Worm (Caenorhabditis elegans) whole organism, midembryonic: ENCODE results near the gene mam-4.

Experiments used
- T22C8.4 ChIP-seq: fragments of 200-800 bp; sonication (Bioruptor generic); IDR thresholded peaks from 2 replicates; pipeline ENCODE4 v1.3.6; 2022; ENCODE audit warnings: missing genetic modification characterization, missing compliant biosample characterization
- cog-1 ChIP-seq: sonication (generic microtip); optimal IDR thresholded peaks from 2 replicates; lab custom pipeline; 2016; ENCODE audit warnings: missing genetic modification characterization, missing compliant biosample characterization
- flt-1 ChIP-seq: fragments of 200-800 bp; sonication (Bioruptor generic); IDR thresholded peaks from 2 replicates; pipeline ENCODE4 v1.3.6; 2022; ENCODE audit warnings: missing genetic modification characterization, missing compliant biosample characterization
- klf-2 ChIP-seq: fragments of 200-800 bp; sonication (Bioruptor generic); conservative IDR thresholded peaks from 2 replicates; pipeline ENCODE4 v1.3.6; 2022; ENCODE audit warnings: missing genetic modification reagents, missing genetic modification characterization, missing compliant biosample characterization
- med-1 ChIP-seq: sonication (generic microtip); optimal IDR thresholded peaks from 2 replicates; lab custom pipeline; 2017; ENCODE audit warnings: missing genetic modification characterization, mild to moderate bottlenecking, missing compliant biosample characterization, antibody characterized with exemption, missing genetic modification reagents; ENCODE audit not compliant: insufficient read depth
- ref-1 ChIP-seq: fragments of 200-800 bp; sonication (Bioruptor generic); conservative IDR thresholded peaks from 2 replicates; pipeline ENCODE4 v1.3.6; 2022; ENCODE audit warnings: missing genetic modification reagents, missing genetic modification characterization, missing compliant biosample characterization
- tab-1 ChIP-seq: fragments of 200-800 bp; sonication (Bioruptor generic); IDR thresholded peaks from 2 replicates; pipeline ENCODE4 v1.3.6; 2022; ENCODE audit warnings: missing genetic modification characterization, missing compliant biosample characterization
- ztf-23 ChIP-seq: fragments of 200-800 bp; sonication (Bioruptor generic); IDR thresholded peaks from 2 replicates; pipeline ENCODE4 v1.3.6; 2022; ENCODE audit warnings: missing genetic modification reagents, missing genetic modification characterization, missing compliant biosample characterization

- TF ChIP-seq cog-1 (tag; lab: Kevin White, UChicago) = no peak
- TF ChIP-seq flt-1 (GFP tag; lab: Robert Waterston, UW) = no peak
- no peak for TF ChIP-seq klf-2 (GFP tag; lab: Robert Waterston, UW)
- no peak for TF ChIP-seq tab-1 (GFP tag; lab: Robert Waterston, UW)
- no peak for TF ChIP-seq ztf-23 (GFP tag; lab: Robert Waterston, UW)
- no peak for TF ChIP-seq T22C8.4 (GFP tag; lab: Robert Waterston, UW)
- no peak for TF ChIP-seq med-1 (GFP tag; lab: Kevin White, UChicago)
- no peak for TF ChIP-seq ref-1 (GFP tag; lab: Robert Waterston, UW)
Observed at ce11 chrV:11245029-11245428, 2.9 kb upstream of the mam-4 start.
